Worm (Caenorhabditis elegans) whole organism, L3 larva: ENCODE results near the gene nape-1.

Experiments
- ceh-82 ChIP-seq: fragments of 150-350 bp; optimal IDR thresholded peaks from 2 replicates; lab custom pipeline; 2014; ENCODE audit warnings: missing biosample characterization, missing genetic modification characterization
- daf-12 ChIP-seq: fragments of 150-350 bp; optimal IDR thresholded peaks from 2 replicates; lab custom pipeline; 2014; ENCODE audit warnings: missing biosample characterization, missing genetic modification reagents, missing genetic modification characterization
- egl-5 ChIP-seq: fragments of 150-350 bp; optimal IDR thresholded peaks from 2 replicates; lab custom pipeline; 2017; ENCODE audit warnings: missing biosample characterization, missing genetic modification reagents, missing genetic modification characterization, inconsistent platforms
- elt-3 ChIP-seq, 3 experiments: fragments of 150-350 bp in 1 of 3; sonication (generic microtip) in 2 of 3; optimal IDR thresholded peaks; 2 replicates in 2 of 3; 4 replicates in 1 of 3; lab custom pipeline; 2014 to 2017; ENCODE audit warnings: missing biosample characterization in 3 of 3, missing genetic modification characterization in 3 of 3
- fos-1 ChIP-seq: fragments of 150-350 bp; optimal IDR thresholded peaks from 2 replicates; lab custom pipeline; 2014; ENCODE audit warnings: missing biosample characterization, missing genetic modification characterization
- lin-15B ChIP-seq: fragments of 150-350 bp; optimal IDR thresholded peaks from 2 replicates; lab custom pipeline; 2014; ENCODE audit warnings: missing biosample characterization, missing genetic modification characterization
- nhr-12 ChIP-seq: fragments of 150-350 bp; optimal IDR thresholded peaks from 2 replicates; lab custom pipeline; 2014; ENCODE audit warnings: missing biosample characterization, missing genetic modification characterization
- nhr-25 ChIP-seq: sonication (generic microtip); optimal IDR thresholded peaks from 2 replicates; lab custom pipeline; 2017; ENCODE audit warnings: missing biosample characterization, missing genetic modification characterization
- pha-4 ChIP-seq: fragments of 150-350 bp; optimal IDR thresholded peaks from 2 replicates; lab custom pipeline; 2014; ENCODE audit warnings: missing biosample characterization, missing genetic modification reagents, missing genetic modification characterization
- tbx-2 ChIP-seq: sonication (generic microtip); optimal IDR thresholded peaks from 2 replicates; lab custom pipeline; 2016; ENCODE audit warnings: mild to moderate bottlenecking, missing genetic modification characterization, missing compliant biosample characterization

DNA sequence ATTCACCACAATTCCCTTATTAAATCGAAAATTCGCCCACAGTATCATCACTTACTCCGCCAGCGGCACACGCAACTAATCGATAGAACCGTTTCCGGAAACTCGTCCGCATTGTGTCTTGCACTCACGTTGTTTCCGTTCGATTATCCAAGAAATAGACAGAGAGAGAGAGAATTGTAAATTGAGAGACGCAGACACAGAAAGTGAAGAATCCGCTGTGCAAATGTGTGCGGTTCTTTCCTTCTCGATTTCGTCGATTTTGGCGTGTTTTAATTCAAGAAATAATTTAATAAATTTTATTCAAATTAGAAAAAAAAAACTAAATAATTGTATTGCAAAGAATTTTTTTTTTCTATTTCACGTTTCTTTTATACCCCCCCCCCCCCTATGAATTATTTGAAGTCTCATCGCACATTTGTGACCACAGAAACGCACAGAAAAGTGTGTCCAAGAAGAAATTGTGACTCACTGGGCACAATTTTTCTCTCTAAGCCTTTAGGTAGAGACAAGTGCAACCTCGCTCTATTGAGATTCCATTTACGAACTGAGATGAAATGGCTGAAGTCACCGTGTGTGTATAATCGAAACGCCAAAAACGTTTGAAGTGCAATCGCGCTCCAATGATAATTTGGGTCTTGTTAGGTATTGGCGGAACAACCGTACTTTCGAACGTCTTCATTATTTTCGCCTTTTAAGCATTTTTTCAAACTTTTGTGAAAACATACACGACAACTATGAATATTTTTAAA lies 1.9 kb downstream of the nape-1 start, which contains the start of gene nape-2:
- TF ChIP-seq daf-12 (tag; lab: Kevin White, UChicago), result no peak
- peak; percentile 23 for TF ChIP-seq lin-15B (tag; lab: Kevin White, UChicago)
- peak; percentile 31 for TF ChIP-seq pha-4 (tag; lab: Kevin White, UChicago)
- TF ChIP-seq nhr-12 (tag; lab: Kevin White, UChicago), result no peak
- TF ChIP-seq nhr-25 (tag; lab: Kevin White, UChicago), result no peak
- no peak for TF ChIP-seq elt-3 (tag; optimal IDR thresholded peaks at IDR 0.05; lab: Kevin White, UChicago)
- no peak for TF ChIP-seq fos-1 (tag; lab: Kevin White, UChicago)
- TF ChIP-seq egl-5 (tag; lab: Kevin White, UChicago), result no peak
- TF ChIP-seq ceh-82 (tag; lab: Kevin White, UChicago), result no peak
- TF ChIP-seq tbx-2 (tag; lab: Kevin White, UChicago), result no peak
